Fruit fly (Drosophila melanogaster): ENCODE data around the gene CG10801.

Gene CG10801

DNA sequence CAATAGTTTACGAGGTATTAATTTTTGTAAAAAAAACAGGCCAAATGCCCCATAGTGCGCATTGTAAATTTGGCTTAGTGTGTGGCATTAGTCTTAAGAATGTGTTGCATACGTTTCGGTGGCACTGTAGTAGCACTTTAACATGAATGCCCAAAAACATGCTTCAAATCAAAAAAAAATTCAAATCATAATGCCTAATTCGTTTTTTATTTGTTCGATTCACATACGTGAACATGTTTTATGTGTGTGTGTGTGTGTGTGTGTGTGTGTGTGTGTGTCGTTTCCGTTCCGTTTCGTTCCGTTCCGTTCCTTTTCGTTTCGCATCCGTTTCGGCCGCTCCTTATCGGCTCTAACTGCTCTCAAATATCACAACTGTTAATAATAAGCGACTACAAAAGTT is 5.2 kb downstream of the CG10801 start:
- no peak for TF ChIP-seq Sox102F (GFP tag; optimal IDR thresholded peaks at IDR 0.05)
- TF ChIP-seq CG6792 (GFP tag; optimal IDR thresholded peaks at IDR 0.05), result no peak
- TF ChIP-seq esn (GFP tag; optimal IDR thresholded peaks at IDR 0.05), result no peak
- TF ChIP-seq CG32006 (GFP tag; optimal IDR thresholded peaks at IDR 0.05), result no peak
- no peak for TF ChIP-seq Hr39 (GFP tag; optimal IDR thresholded peaks at IDR 0.05)

DNA sequence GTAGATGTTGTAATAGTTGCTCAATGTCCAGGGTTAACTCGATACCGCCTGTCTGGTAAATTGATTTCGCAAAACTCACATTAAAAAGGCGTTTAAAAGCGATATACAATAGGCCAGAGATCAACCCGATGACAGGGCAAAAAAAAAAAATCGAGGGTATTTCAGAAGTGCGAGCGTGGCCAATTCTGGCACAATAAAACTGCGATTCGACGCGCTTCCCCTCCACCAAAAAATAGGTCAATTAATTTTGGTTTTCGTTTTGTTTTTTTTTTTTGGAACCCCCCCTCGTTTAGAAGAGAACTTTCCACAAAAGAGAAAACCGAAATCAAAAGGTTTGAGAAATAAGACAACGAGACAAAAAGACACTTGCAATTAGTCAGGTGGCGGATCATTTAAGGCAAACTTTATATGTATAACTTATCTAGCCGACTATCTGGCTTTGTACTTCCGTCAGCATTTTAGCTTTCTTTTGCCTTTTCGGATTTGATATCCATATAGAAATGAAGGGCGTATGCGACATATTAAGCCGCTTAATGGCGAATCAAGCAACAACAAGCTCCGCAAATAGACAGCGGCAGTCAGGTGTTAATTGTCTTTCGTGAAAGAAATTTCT is 10.2 kb downstream of the CG10801 start:
- TF ChIP-seq Eip75B (GFP tag; optimal IDR thresholded peaks at IDR 0.05) (no peak), Sox15 (GFP tag; optimal IDR thresholded peaks at IDR 0.05) (no peak), vri (GFP tag; optimal IDR thresholded peaks at IDR 0.05) (no peak), Ets96B (tag; optimal IDR thresholded peaks at IDR 0.05) (no peak), lz (GFP tag; optimal IDR thresholded peaks at IDR 0.05) (no peak), Eip78C (GFP tag) (no peak), cyc (GFP tag; optimal IDR thresholded peaks at IDR 0.05) (no peak), CG10669 (GFP tag; optimal IDR thresholded peaks at IDR 0.05) (no peak), Sox14 (GFP tag; optimal IDR thresholded peaks at IDR 0.05) (no peak), Sox102F (GFP tag; optimal IDR thresholded peaks at IDR 0.05) (no peak), salr (GFP tag; optimal IDR thresholded peaks at IDR 0.05) (no peak), CG8632 (GFP tag; optimal IDR thresholded peaks at IDR 0.05) (no peak), CG6854 (GFP tag; optimal IDR thresholded peaks at IDR 0.05) (no peak), achi (GFP tag; optimal IDR thresholded peaks at IDR 0.05) (no peak)

DNA sequence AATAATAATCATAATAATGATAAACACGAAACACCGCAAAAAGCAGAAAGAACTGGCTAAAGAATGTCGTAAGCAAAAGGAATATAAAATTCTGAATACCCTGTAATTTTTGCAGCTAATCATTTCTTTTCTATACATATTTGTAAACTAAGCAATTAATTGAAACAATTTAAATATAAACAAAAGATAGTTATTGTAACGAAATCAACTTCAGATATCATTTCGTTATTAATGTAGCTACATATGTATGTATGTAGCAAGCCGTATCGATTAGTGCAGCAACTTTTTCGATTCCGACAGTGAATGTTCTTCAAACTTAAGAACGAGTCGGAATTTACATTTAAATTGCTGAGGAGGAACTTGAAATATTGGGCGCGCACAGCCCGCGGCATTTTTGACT is 13.2 kb downstream of the CG10801 start:
- TF ChIP-seq Eip75B (GFP tag; optimal IDR thresholded peaks at IDR 0.05), result no peak
- TF ChIP-seq topi (GFP tag; optimal IDR thresholded peaks at IDR 0.05), result peak; percentile 30
- no peak for TF ChIP-seq salr (GFP tag; optimal IDR thresholded peaks at IDR 0.05)
- no peak for TF ChIP-seq Eip93F (GFP tag; optimal IDR thresholded peaks at IDR 0.05)
- TF ChIP-seq CG8119 (GFP tag; IDR thresholded peaks at IDR 0.05), result no peak
- no peak for TF ChIP-seq CG4318 (GFP tag; optimal IDR thresholded peaks at IDR 0.05)
- TF ChIP-seq CG1621 (tag; optimal IDR thresholded peaks at IDR 0.05), result no peak
- TF ChIP-seq eg (GFP tag; IDR thresholded peaks at IDR 0.05), result no peak
- peak; percentile 55 for TF ChIP-seq Smox (GFP tag; optimal IDR thresholded peaks at IDR 0.05)
- no peak for TF ChIP-seq CG16779 (tag; optimal IDR thresholded peaks at IDR 0.05)
- peak; percentile 5 for TF ChIP-seq CG10669 (GFP tag; optimal IDR thresholded peaks at IDR 0.05)
- peak; percentile 20 for TF ChIP-seq cyc (GFP tag; optimal IDR thresholded peaks at IDR 0.05)
- no peak for TF ChIP-seq spab (GFP tag; optimal IDR thresholded peaks at IDR 0.05)
- peak; percentile 37 for TF ChIP-seq Sox102F (GFP tag; optimal IDR thresholded peaks at IDR 0.05)
- no peak for TF ChIP-seq CG9139 (GFP tag; optimal IDR thresholded peaks at IDR 0.05)
- TF ChIP-seq net (GFP tag; optimal IDR thresholded peaks at IDR 0.05), result no peak
- no peak for TF ChIP-seq CG15336 (GFP tag; IDR thresholded peaks at IDR 0.05)
- TF ChIP-seq Gug (GFP tag; IDR thresholded peaks at IDR 0.05), result no peak
- no peak for TF ChIP-seq CG6792 (GFP tag; optimal IDR thresholded peaks at IDR 0.05)
- TF ChIP-seq Blimp-1 (GFP tag; optimal IDR thresholded peaks at IDR 0.05), result no peak
- TF ChIP-seq CG34406 (GFP tag; optimal IDR thresholded peaks at IDR 0.05), result no peak
- no peak for TF ChIP-seq dac (GFP tag; optimal IDR thresholded peaks at IDR 0.05)
- TF ChIP-seq fkh (GFP tag; optimal IDR thresholded peaks at IDR 0.05), result no peak
- TF ChIP-seq Hr39 (GFP tag; optimal IDR thresholded peaks at IDR 0.05), result peak; percentile 18
- no peak for TF ChIP-seq CG32006 (GFP tag; optimal IDR thresholded peaks at IDR 0.05)
- no peak for TF ChIP-seq Sox15 (GFP tag; optimal IDR thresholded peaks at IDR 0.05)
- no peak for TF ChIP-seq fd85E (GFP tag; optimal IDR thresholded peaks at IDR 0.05)
- TF ChIP-seq fd59A (GFP tag; optimal IDR thresholded peaks at IDR 0.05), result no peak
- no peak for TF ChIP-seq CG6854 (GFP tag; optimal IDR thresholded peaks at IDR 0.05)
- TF ChIP-seq CG3032 (tag; optimal IDR thresholded peaks at IDR 0.05), result no peak
- TF ChIP-seq CG8319 (GFP tag; optimal IDR thresholded peaks at IDR 0.05), result no peak
- no peak for TF ChIP-seq achi (GFP tag; optimal IDR thresholded peaks at IDR 0.05)
- no peak for TF ChIP-seq CG10631 (GFP tag; optimal IDR thresholded peaks at IDR 0.05)
- peak; percentile 2 for TF ChIP-seq lz (GFP tag; optimal IDR thresholded peaks at IDR 0.05)
- TF ChIP-seq esn (GFP tag; optimal IDR thresholded peaks at IDR 0.05), result peak; percentile 57
- TF ChIP-seq CG11294 (GFP tag; IDR thresholded peaks at IDR 0.05), result no peak
- TF ChIP-seq Ets21C (GFP tag; optimal IDR thresholded peaks at IDR 0.05), result no peak
- no peak for TF ChIP-seq vri (GFP tag; optimal IDR thresholded peaks at IDR 0.05)
- TF ChIP-seq CG3919 (GFP tag; optimal IDR thresholded peaks at IDR 0.05), result no peak
- TF ChIP-seq Eip78C (GFP tag), result peak; percentile 71
- no peak for TF ChIP-seq Ets96B (tag; optimal IDR thresholded peaks at IDR 0.05)
- TF ChIP-seq OdsH (GFP tag; optimal IDR thresholded peaks at IDR 0.05), result peak; percentile 4
- peak in 1 of 2 experiments; percentile 10 for TF ChIP-seq ss (GFP tag; optimal IDR thresholded peaks at IDR 0.05)
